Worm (Caenorhabditis elegans) whole organism, early embryonic: ENCODE results near the gene mcm-10.

Experiments
- B0310.2 ChIP-seq: sonication (generic microtip); optimal IDR thresholded peaks from 2 replicates; lab custom pipeline; 2016; ENCODE audit warnings: mild to moderate bottlenecking, missing genetic modification characterization, missing compliant biosample characterization
- F13C5.2 ChIP-seq: sonication (generic microtip); optimal IDR thresholded peaks from 2 replicates; lab custom pipeline; 2017; ENCODE audit warnings: mild to moderate bottlenecking, missing genetic modification characterization, inconsistent platforms, missing compliant biosample characterization
- aly-1 ChIP-seq: sonication (generic microtip); optimal IDR thresholded peaks from 2 replicates; lab custom pipeline; 2016; ENCODE audit warnings: missing genetic modification characterization, missing compliant biosample characterization
- ama-1 ChIP-seq: fragments of 150-350 bp; optimal IDR thresholded peaks from 2 replicates; lab custom pipeline; 2014
- ceh-13 ChIP-seq: fragments of 200-800 bp; sonication (Bioruptor generic); optimal IDR thresholded peaks from 2 replicates; lab custom pipeline; 2018; ENCODE audit warnings: mild to moderate bottlenecking, missing genetic modification characterization, missing compliant biosample characterization
- ceh-36 ChIP-seq: sonication (generic microtip); optimal IDR thresholded peaks from 2 replicates; lab custom pipeline; 2016; ENCODE audit warnings: missing genetic modification characterization, inconsistent platforms, missing compliant biosample characterization
- ets-7 ChIP-seq: sonication (generic microtip); optimal IDR thresholded peaks from 2 replicates; lab custom pipeline; 2016; ENCODE audit warnings: missing genotype, missing genetic modification characterization, missing compliant biosample characterization
- flt-1 ChIP-seq: fragments of 200-800 bp; sonication (Bioruptor generic); IDR thresholded peaks from 2 replicates; pipeline ENCODE4 v1.3.6; 2022; ENCODE audit warnings: missing genetic modification characterization, missing compliant biosample characterization
- hmbx-1 ChIP-seq: sonication (generic microtip); optimal IDR thresholded peaks from 2 replicates; lab custom pipeline; 2016; ENCODE audit warnings: mild to moderate bottlenecking, missing genetic modification characterization, missing compliant biosample characterization
- hmg-4 ChIP-seq: fragments of 200-800 bp; sonication (Bioruptor generic); optimal IDR thresholded peaks from 2 replicates; lab custom pipeline; 2018; ENCODE audit warnings: mild to moderate bottlenecking, missing genetic modification characterization, missing compliant biosample characterization
- hnd-1 ChIP-seq: sonication (generic microtip); optimal IDR thresholded peaks from 2 replicates; lab custom pipeline; 2016; ENCODE audit warnings: missing genetic modification characterization, missing compliant biosample characterization
- pes-1 ChIP-seq: fragments of 200-800 bp; sonication (Bioruptor generic); IDR thresholded peaks from 2 replicates; pipeline ENCODE4 v1.3.6; 2022; ENCODE audit warnings: missing genetic modification reagents, missing genetic modification characterization, missing compliant biosample characterization
- scrt-1 ChIP-seq: fragments of 200-800 bp; sonication (Bioruptor generic); IDR thresholded peaks from 2 replicates; pipeline ENCODE4 v1.3.6; 2022; ENCODE audit warnings: missing genetic modification characterization, missing compliant biosample characterization
- sea-1 ChIP-seq: fragments of 200-800 bp; sonication (Bioruptor generic); conservative IDR thresholded peaks from 2 replicates; pipeline ENCODE4 v1.3.6; 2022; ENCODE audit warnings: missing genetic modification characterization, missing compliant biosample characterization
- tbx-11 ChIP-seq: fragments of 200-800 bp; sonication (Bioruptor generic); IDR thresholded peaks from 2 replicates; pipeline ENCODE4 v1.3.6; 2022; ENCODE audit warnings: missing genetic modification characterization, missing compliant biosample characterization
- tbx-37 ChIP-seq: fragments of 200-800 bp; sonication (Bioruptor generic); conservative IDR thresholded peaks from 2 replicates; pipeline ENCODE4 v1.3.6; 2022; ENCODE audit warnings: missing genetic modification reagents, missing genetic modification characterization, missing compliant biosample characterization
- tra-4 ChIP-seq: sonication (generic microtip); optimal IDR thresholded peaks from 2 replicates; lab custom pipeline; 2017; ENCODE audit warnings: missing genetic modification characterization, missing compliant biosample characterization

Gene mcm-10

DNA sequence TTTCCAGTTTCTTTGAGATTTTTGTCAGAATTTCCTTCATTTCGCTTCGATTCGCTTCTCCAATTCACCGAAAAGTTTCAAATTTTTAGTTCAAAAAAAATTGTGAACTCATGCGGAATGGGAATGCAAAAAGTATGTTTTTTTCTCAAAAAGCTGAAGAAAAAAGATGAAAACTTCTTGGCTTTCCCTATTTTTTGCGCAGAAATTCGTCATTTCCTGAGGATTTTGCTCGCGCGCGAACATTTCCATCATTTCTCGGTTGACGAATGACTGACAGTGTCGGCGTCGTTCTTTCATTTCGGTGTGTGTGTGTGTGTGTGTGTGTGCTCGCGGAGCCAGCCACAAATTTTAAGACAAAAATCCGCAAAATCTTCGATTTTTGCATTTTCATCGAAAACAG, 14.9 kb downstream of the mcm-10 start:
- TF ChIP-seq scrt-1 (GFP tag; lab: Robert Waterston, UW) (no peak), pes-1 (GFP tag; lab: Robert Waterston, UW) (no peak), ceh-13 (GFP tag; lab: Kevin White, UChicago) (no peak), sea-1 (GFP tag; lab: Robert Waterston, UW) (no peak), tbx-37 (GFP tag; lab: Robert Waterston, UW) (no peak), ama-1 (lab: Kevin White, UChicago) (no peak), aly-1 (tag; lab: Kevin White, UChicago) (no peak), flt-1 (no peak), hmg-4 (GFP tag; lab: Kevin White, UChicago) (no peak), tra-4 (tag; lab: Kevin White, UChicago) (no peak), ets-7 (no peak), B0310.2 (tag; lab: Kevin White, UChicago) (no peak)

DNA sequence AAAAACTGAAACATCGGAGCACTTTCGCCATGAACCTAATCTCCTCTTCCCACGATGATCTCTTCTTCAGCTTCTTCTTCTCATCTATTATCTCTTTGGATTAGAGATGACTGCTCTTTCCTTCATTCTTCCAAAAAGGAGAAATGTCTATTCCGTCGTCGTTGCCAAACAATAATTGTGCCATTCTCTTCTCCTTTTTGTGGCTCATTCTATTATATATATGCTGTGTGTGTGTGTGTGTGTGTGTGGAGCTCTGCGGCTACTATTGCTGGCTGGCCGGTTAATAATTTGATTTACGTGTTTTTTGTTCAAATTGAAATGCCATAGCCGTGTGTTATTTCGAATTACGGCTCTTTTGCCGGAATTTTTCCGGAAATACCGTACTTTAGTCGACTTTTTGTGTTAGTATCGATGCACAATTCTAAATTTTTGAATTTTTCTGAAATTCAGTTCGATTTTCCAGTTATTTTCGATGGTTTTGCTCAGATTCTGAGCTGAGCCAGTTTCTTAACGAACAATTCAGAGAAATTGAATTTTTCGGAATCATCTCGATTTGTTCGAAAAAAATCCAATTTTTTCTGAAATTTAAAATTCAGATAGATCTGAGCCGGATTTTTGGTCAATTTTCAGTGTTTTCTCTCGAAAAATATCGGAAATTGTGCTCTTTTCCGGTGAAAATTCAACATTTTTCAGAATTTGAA, 15.8 kb downstream of the mcm-10 start, which contains the start of gene T28D6.5:
T28D6.5 (plus strand) TSS at position 651 of the 701 bp plus-strand sequence.
- TF ChIP-seq F13C5.2 (no peak), aly-1 (tag; lab: Kevin White, UChicago) (no peak), hmbx-1 (no peak), flt-1 (no peak), ama-1 (lab: Kevin White, UChicago) (no peak), scrt-1 (GFP tag; lab: Robert Waterston, UW) (no peak), sea-1 (GFP tag; lab: Robert Waterston, UW) (no peak), B0310.2 (tag; lab: Kevin White, UChicago) (no peak)

DNA sequence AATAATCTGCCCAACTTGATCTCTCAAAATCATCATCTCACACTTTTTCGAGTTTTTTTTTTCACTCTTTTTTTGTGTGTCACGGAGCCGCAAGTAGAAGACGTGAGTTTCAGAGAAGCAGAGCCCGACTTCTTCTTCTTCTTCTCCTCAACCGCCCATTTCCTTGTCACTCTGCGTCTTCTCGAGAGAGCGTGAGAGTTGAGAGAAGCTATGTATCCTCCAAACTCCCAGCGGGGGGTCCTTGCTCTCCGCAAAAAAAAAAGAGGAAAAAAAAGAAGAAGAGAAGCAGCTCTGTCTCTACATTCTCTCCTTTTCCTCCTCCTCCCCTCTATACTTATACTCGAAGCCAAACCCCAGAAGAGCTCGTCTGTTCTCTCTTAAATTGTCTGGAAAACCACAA, 17.0 kb downstream of the mcm-10 start:
- TF ChIP-seq hnd-1 (no peak), ceh-13 (GFP tag; lab: Kevin White, UChicago) (no peak), ceh-36 (tag; lab: Kevin White, UChicago) (no peak), B0310.2 (tag; lab: Kevin White, UChicago) (no peak), tbx-37 (GFP tag; lab: Robert Waterston, UW) (no peak), tbx-11 (GFP tag; lab: Robert Waterston, UW) (no peak)

DNA sequence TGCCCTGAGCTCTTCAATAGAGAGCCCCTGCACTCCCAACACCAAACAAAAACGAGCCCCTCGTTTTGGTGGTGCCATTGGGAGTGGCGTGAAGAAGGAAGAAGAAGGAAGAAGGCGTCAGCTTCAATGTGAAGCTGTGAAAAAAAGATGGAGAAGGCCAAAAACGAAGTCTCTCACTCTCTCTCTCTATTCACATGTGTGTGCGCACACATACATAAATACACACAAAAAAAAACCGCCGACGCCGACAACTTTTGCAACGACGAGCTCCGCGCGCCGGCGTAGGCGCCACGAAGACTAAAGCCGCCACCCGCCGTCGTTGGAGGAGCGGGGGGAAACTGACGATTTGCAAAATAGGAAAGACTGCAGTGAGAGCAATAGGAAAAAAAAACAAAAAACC, 18.7 kb downstream of the mcm-10 start:
- TF ChIP-seq F13C5.2 (no peak), tbx-37 (GFP tag; lab: Robert Waterston, UW) (no peak), hnd-1 (no peak), ceh-36 (tag; lab: Kevin White, UChicago) (no peak), hmg-4 (GFP tag; lab: Kevin White, UChicago) (no peak), hmbx-1 (no peak), ceh-13 (GFP tag; lab: Kevin White, UChicago) (no peak), tbx-11 (GFP tag; lab: Robert Waterston, UW) (no peak), tra-4 (tag; lab: Kevin White, UChicago) (no peak), aly-1 (tag; lab: Kevin White, UChicago) (no peak), B0310.2 (tag; lab: Kevin White, UChicago) (no peak), ama-1 (lab: Kevin White, UChicago) (no peak), flt-1 (no peak), ets-7 (no peak), scrt-1 (GFP tag; lab: Robert Waterston, UW) (no peak)

DNA sequence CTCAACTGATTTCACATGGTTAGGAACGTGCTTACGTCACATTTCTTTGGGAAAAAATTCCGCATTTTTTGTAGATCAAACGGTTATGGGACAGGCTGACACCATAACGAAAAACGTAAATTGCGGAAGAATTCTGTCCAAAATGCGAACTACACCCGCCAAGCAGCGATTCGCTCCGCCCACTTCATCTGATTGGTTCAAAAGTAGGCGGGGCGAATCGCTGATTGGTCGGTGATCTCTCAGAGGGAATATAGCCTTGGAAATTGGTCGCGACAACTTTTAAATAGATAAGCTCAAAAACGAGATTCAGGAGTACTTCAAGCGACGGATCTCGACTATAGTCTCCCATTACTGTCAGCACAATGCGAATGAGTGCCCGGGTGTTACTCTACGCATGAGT, 20.3 kb downstream of the mcm-10 start:
- TF ChIP-seq B0310.2 (tag; lab: Kevin White, UChicago) (no peak), ceh-13 (GFP tag; lab: Kevin White, UChicago) (no peak), tbx-11 (GFP tag; lab: Robert Waterston, UW) (no peak), ets-7 (no peak), sea-1 (GFP tag; lab: Robert Waterston, UW) (no peak), flt-1 (no peak), F13C5.2 (no peak), ama-1 (lab: Kevin White, UChicago) (no peak), ceh-36 (tag; lab: Kevin White, UChicago) (no peak), aly-1 (tag; lab: Kevin White, UChicago) (no peak), pes-1 (GFP tag; lab: Robert Waterston, UW) (no peak)

DNA sequence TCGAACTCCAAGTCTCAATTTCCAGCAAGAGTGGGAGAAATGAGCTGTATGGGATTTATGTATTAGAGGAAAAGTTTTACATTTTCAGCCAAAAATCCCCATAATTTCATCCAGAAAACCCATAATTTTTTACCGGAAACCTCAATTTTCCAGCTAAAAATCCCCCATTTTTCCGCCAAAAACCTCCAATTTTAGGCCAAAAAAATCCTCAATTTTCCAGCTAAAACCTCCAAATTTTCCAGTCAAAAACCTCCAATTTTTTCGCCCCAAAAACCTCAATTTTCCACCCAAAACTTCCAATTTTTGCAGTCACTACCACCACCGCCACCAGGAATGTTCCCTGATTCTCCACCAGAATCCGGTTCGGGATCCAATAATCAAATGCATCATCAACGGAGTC, 24.1 kb downstream of the mcm-10 start:
- no peak for TF ChIP-seq pes-1 (GFP tag; lab: Robert Waterston, UW)
- TF ChIP-seq tra-4 (tag; lab: Kevin White, UChicago): no peak
- TF ChIP-seq hmg-4 (GFP tag; lab: Kevin White, UChicago): no peak
- TF ChIP-seq hmbx-1: no peak
- no peak for TF ChIP-seq F13C5.2
- TF ChIP-seq B0310.2 (tag; lab: Kevin White, UChicago): no peak
- TF ChIP-seq hnd-1: no peak
- no peak for TF ChIP-seq ama-1 (lab: Kevin White, UChicago)
- TF ChIP-seq aly-1 (tag; lab: Kevin White, UChicago): no peak
- no peak for TF ChIP-seq ceh-13 (GFP tag; lab: Kevin White, UChicago)
- TF ChIP-seq ets-7: no peak
- no peak for TF ChIP-seq sea-1 (GFP tag; lab: Robert Waterston, UW)
- no peak for TF ChIP-seq tbx-37 (GFP tag; lab: Robert Waterston, UW)
- no peak for TF ChIP-seq flt-1
- no peak for TF ChIP-seq ceh-36 (tag; lab: Kevin White, UChicago)
- no peak for TF ChIP-seq scrt-1 (GFP tag; lab: Robert Waterston, UW)
- TF ChIP-seq tbx-11 (GFP tag; lab: Robert Waterston, UW): no peak

DNA sequence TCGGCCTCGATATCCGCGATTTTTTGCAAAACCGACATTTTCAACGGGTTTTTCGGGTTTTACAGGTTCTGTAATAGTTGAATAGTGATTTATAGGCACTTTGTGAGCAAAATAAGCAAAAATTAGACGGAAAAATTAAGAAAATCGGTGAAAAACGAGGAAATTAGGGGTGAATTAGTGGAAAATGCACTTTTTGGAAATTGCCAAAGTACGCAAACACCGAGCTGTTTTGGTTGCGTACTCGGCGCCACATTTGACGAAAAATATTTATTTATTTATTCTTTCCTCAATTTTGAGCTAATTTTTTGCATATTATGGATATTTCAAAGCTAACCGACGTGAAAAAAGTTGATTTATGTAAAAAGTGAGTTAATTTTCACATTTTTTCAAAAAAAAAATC, 25.7 kb downstream of the mcm-10 start, which contains the start of the genes T28D6.6 and pen-2:
T28D6.6 (minus strand) TSS at position 68 of the 400 bp plus-strand sequence.
pen-2 (plus strand) TSS at position 282 of the 400 bp plus-strand sequence.
- TF ChIP-seq F13C5.2 (peak; percentile 48), ceh-13 (GFP tag; lab: Kevin White, UChicago) (no peak), tbx-11 (GFP tag; lab: Robert Waterston, UW) (no peak)
